1 fruit fly cellular context compared by ENCODE assay signal in genomic region chr3L:11918217-11918616, dm6.
TF ChIP-seq lines count a peak whose summit lies in the region.

No protein-coding gene starts in this region.

TF ChIP-seq in whole organism, embryonic, 481 proteins besides CTCF, POLR2A, EP300 and RAD21 (continued from another document):
- TF ChIP-seq zfh1 (GFP tag; IDR thresholded peaks at IDR 0.05; lab: Robert Waterston, UW) (no peak), CG16863 (GFP tag; optimal IDR thresholded peaks at IDR 0.05; lab: Kevin White, UChicago) (no peak), bowl (GFP tag; IDR thresholded peaks at IDR 0.05; lab: Robert Waterston, UW) (no peak), trh (GFP tag; optimal IDR thresholded peaks at IDR 0.05; lab: Kevin White, UChicago) (no peak), HLH4C (GFP tag; IDR thresholded peaks at IDR 0.05; lab: Robert Waterston, UW; ENCODE audit: partially characterized antibody) (no peak), HLH54F (GFP tag; optimal IDR thresholded peaks at IDR 0.05; lab: Kevin White, UChicago) (no peak), CG7786 (GFP tag; optimal IDR thresholded peaks at IDR 0.05; lab: Kevin White, UChicago) (no peak), Chrac-16 (GFP tag; optimal IDR thresholded peaks at IDR 0.05; lab: Kevin White, UChicago) (no peak), CG4328 (GFP tag; optimal IDR thresholded peaks at IDR 0.05; lab: Kevin White, UChicago) (no peak), CG11398 (GFP tag; optimal IDR thresholded peaks at IDR 0.05; lab: Kevin White, UChicago) (no peak), CG1832 (GFP tag; optimal IDR thresholded peaks at IDR 0.05; lab: Kevin White, UChicago) (no peak), CG16813 (GFP tag; IDR thresholded peaks at IDR 0.05; lab: Robert Waterston, UW; ENCODE audit: partially characterized antibody) (no peak), C15 (GFP tag; IDR thresholded peaks at IDR 0.05; lab: Robert Waterston, UW) (no peak), pita (GFP tag; optimal IDR thresholded peaks at IDR 0.05; lab: Kevin White, UChicago) (peak; percentile 21), fru (optimal IDR thresholded peaks at IDR 0.05; lab: Kevin White, UChicago) (no peak), Bgb (GFP tag; IDR thresholded peaks at IDR 0.05; lab: Robert Waterston, UW; ENCODE audit: partially characterized antibody) (no peak), CG3407 (GFP tag; optimal IDR thresholded peaks at IDR 0.05; lab: Kevin White, UChicago) (no peak), Fer3 (tag; optimal IDR thresholded peaks at IDR 0.05; lab: Kevin White, UChicago) (no peak), Mrtf (GFP tag; IDR thresholded peaks at IDR 0.05; lab: Robert Waterston, UW) (no peak), CG13775 (GFP tag; optimal IDR thresholded peaks at IDR 0.05; lab: Kevin White, UChicago) (no peak), ro (GFP tag; IDR thresholded peaks at IDR 0.05; lab: Robert Waterston, UW) (no peak), Lhr (GFP tag; optimal IDR thresholded peaks at IDR 0.05; lab: Kevin White, UChicago) (peak; percentile 18), seq (GFP tag; IDR thresholded peaks at IDR 0.05; lab: Robert Waterston, UW) (no peak), h (optimal IDR thresholded peaks at IDR 0.05; lab: Kevin White, UChicago) (no peak), CG3995 (GFP tag; optimal IDR thresholded peaks at IDR 0.05; lab: Kevin White, UChicago) (no peak), CG5245 (GFP tag; optimal IDR thresholded peaks at IDR 0.05; lab: Kevin White, UChicago) (no peak), lab (GFP tag; optimal IDR thresholded peaks at IDR 0.05; lab: Kevin White, UChicago) (no peak), jumu (GFP tag; optimal IDR thresholded peaks at IDR 0.05; lab: Kevin White, UChicago) (no peak), Dll (GFP tag; IDR thresholded peaks at IDR 0.05; lab: Robert Waterston, UW; ENCODE audit: partially characterized antibody) (no peak), CG30403 (GFP tag; optimal IDR thresholded peaks at IDR 0.05; lab: Kevin White, UChicago) (no peak), CG6689 (GFP tag; IDR thresholded peaks at IDR 0.05; lab: Robert Waterston, UW) (peak; percentile 98), CG2678 (tag; optimal IDR thresholded peaks at IDR 0.05; lab: Kevin White, UChicago) (no peak), dysf (GFP tag; IDR thresholded peaks at IDR 0.05; lab: Robert Waterston, UW) (no peak), knrl (GFP tag; IDR thresholded peaks at IDR 0.05; lab: Robert Waterston, UW; ENCODE audit: partially characterized antibody) (no peak), Drgx (GFP tag; IDR thresholded peaks at IDR 0.05; lab: Robert Waterston, UW) (no peak), ken (GFP tag; IDR thresholded peaks at IDR 0.05; lab: Robert Waterston, UW) (no peak), dm (GFP tag; optimal IDR thresholded peaks at IDR 0.05; lab: Kevin White, UChicago) (no peak), CG7963 (GFP tag; IDR thresholded peaks at IDR 0.05; lab: Robert Waterston, UW; ENCODE audit: partially characterized antibody) (no peak), CG15011 (GFP tag; optimal IDR thresholded peaks at IDR 0.05; lab: Kevin White, UChicago) (no peak), CG17385 (GFP tag; optimal IDR thresholded peaks at IDR 0.05; lab: Kevin White, UChicago) (no peak), Hr3 (GFP tag; optimal IDR thresholded peaks at IDR 0.05; lab: Kevin White, UChicago) (peak; percentile 94), CG1792 (GFP tag; optimal IDR thresholded peaks at IDR 0.05; lab: Kevin White, UChicago) (no peak), en (GFP tag; optimal IDR thresholded peaks at IDR 0.05; lab: Kevin White, UChicago) (no peak), CG1233 (GFP tag; optimal IDR thresholded peaks at IDR 0.05; lab: Kevin White, UChicago) (no peak), CG2129 (GFP tag; IDR thresholded peaks at IDR 0.05; lab: Robert Waterston, UW; ENCODE audit: partially characterized antibody) (no peak), Dip3 (GFP tag; optimal IDR thresholded peaks at IDR 0.05; lab: Kevin White, UChicago) (no peak), Poxn (GFP tag; IDR thresholded peaks at IDR 0.05; lab: Robert Waterston, UW) (no peak), CG10543 (GFP tag; optimal IDR thresholded peaks at IDR 0.05; lab: Kevin White, UChicago) (no peak), ATbp (GFP tag; optimal IDR thresholded peaks at IDR 0.05; lab: Kevin White, UChicago) (no peak), HmgD (GFP tag; optimal IDR thresholded peaks at IDR 0.05; lab: Kevin White, UChicago) (no peak), CG2116 (GFP tag; optimal IDR thresholded peaks at IDR 0.05; lab: Kevin White, UChicago) (no peak), CG1603 (tag; optimal IDR thresholded peaks at IDR 0.05; lab: Kevin White, UChicago) (peak; percentile 24), caup (GFP tag; optimal IDR thresholded peaks at IDR 0.05; lab: Kevin White, UChicago; ENCODE audit: severe bottlenecking) (no peak), CG10565 (GFP tag; optimal IDR thresholded peaks at IDR 0.05; lab: Kevin White, UChicago) (no peak), E2f1 (GFP tag; IDR thresholded peaks at IDR 0.05; lab: Robert Waterston, UW) (no peak)
